Fruit fly (Drosophila melanogaster): Measurements from ENCODE around the gene CG17562.

dm6 chr3R:16652091-16652490 is 37.0 kb downstream of the CG17562 start, which contains the start of gene CG14907:
- TF ChIP-seq CG34367 (tag; optimal IDR thresholded peaks at IDR 0.05) (no peak), CG12605 (GFP tag; IDR thresholded peaks at IDR 0.05) (no peak), Pif1A (GFP tag; optimal IDR thresholded peaks at IDR 0.05) (no peak), fd96Ca (GFP tag; IDR thresholded peaks at IDR 0.05) (no peak), EcR (GFP tag; optimal IDR thresholded peaks at IDR 0.05) (no peak), gl (tag; optimal IDR thresholded peaks at IDR 0.05) (no peak), CG10348 (GFP tag; IDR thresholded peaks at IDR 0.05) (no peak), CG17806 (tag; optimal IDR thresholded peaks at IDR 0.05) (no peak), CG14655 (GFP tag; optimal IDR thresholded peaks at IDR 0.05) (no peak)
